Worm (Caenorhabditis elegans): Measurements from ENCODE around the gene C55A1.11.

ce11 chrV:15610350-15610940 is 15.2 kb upstream of the C55A1.11 start, which contains the start of the genes fbxa-153 and str-12:
- no peak for TF ChIP-seq pros-1 (tag; optimal IDR thresholded peaks at IDR 0.05)
- TF ChIP-seq pqm-1 (tag; optimal IDR thresholded peaks at IDR 0.05): no peak
- no peak for TF ChIP-seq ceh-22 (tag; optimal IDR thresholded peaks at IDR 0.05)
- TF ChIP-seq ama-1 (optimal IDR thresholded peaks at IDR 0.05): no peak
- no peak for TF ChIP-seq ceh-9 (tag; optimal IDR thresholded peaks at IDR 0.05)
- TF ChIP-seq nhr-232 (tag; optimal IDR thresholded peaks at IDR 0.05): no peak
- TF ChIP-seq ets-4 (tag; optimal IDR thresholded peaks at IDR 0.05): no peak
- TF ChIP-seq ztf-16 (tag; optimal IDR thresholded peaks at IDR 0.05): no peak
- TF ChIP-seq rnt-1 (tag; optimal IDR thresholded peaks at IDR 0.05): no peak
- no peak for TF ChIP-seq elt-2 (tag; optimal IDR thresholded peaks at IDR 0.05)

Measured in whole organism, late embryonic.